Worm (Caenorhabditis elegans) whole organism, young adult: ENCODE measurements around the gene Y39E4A.1.

ENCODE experiments used
- F10E7.11 ChIP-seq: sonication (generic microtip); optimal IDR thresholded peaks from 2 replicates; lab custom pipeline; 2017; ENCODE audit warnings: mild to moderate bottlenecking, missing genetic modification characterization, moderate library complexity, missing compliant biosample characterization
- F22D6.2 ChIP-seq: sonication (generic microtip); optimal IDR thresholded peaks from 2 replicates; lab custom pipeline; 2016; ENCODE audit warnings: mild to moderate bottlenecking, missing genetic modification characterization, missing compliant biosample characterization
- F37B4.10 ChIP-seq: fragments of 200-800 bp; sonication (Bioruptor generic); IDR thresholded peaks from 2 replicates; pipeline ENCODE4 v1.3.6; 2022; ENCODE audit warnings: missing genetic modification characterization, missing compliant biosample characterization
- F57A8.1 ChIP-seq: fragments of 200-800 bp; sonication (Bioruptor generic); optimal IDR thresholded peaks from 2 replicates; lab custom pipeline; 2018; ENCODE audit warnings: mild to moderate bottlenecking, missing genetic modification characterization, moderate library complexity, missing compliant biosample characterization
- ceh-91 ChIP-seq: fragments of 200-800 bp; sonication (Bioruptor generic); IDR thresholded peaks from 2 replicates; pipeline ENCODE4 v1.3.6; 2022; ENCODE audit warnings: missing genetic modification reagents, missing genetic modification characterization, missing compliant biosample characterization
- egl-18 ChIP-seq: fragments of 200-800 bp; sonication (Bioruptor generic); IDR thresholded peaks from 2 replicates; pipeline ENCODE4 v1.3.6; 2022; ENCODE audit warnings: missing genetic modification reagents, missing genetic modification characterization, missing compliant biosample characterization
- ekl-4 ChIP-seq: fragments of 200-800 bp; sonication (Bioruptor generic); IDR thresholded peaks from 2 replicates; pipeline ENCODE4 v1.3.6; 2022; ENCODE audit warnings: missing genetic modification reagents, missing genetic modification characterization, missing compliant biosample characterization
- mcd-1 ChIP-seq: fragments of 200-800 bp; sonication (Bioruptor generic); IDR thresholded peaks from 2 replicates; pipeline ENCODE4 v1.3.6; 2022; ENCODE audit warnings: missing genetic modification reagents, missing genetic modification characterization, missing compliant biosample characterization
- mxl-1 ChIP-seq: sonication (generic microtip); optimal IDR thresholded peaks from 2 replicates; lab custom pipeline; 2016; ENCODE audit warnings: missing genetic modification characterization, missing compliant biosample characterization
- nfyb-1 ChIP-seq: fragments of 200-800 bp; sonication (Bioruptor generic); IDR thresholded peaks from 2 replicates; pipeline ENCODE4 v1.3.6; 2022; ENCODE audit warnings: missing genetic modification reagents, missing genetic modification characterization, missing compliant biosample characterization
- nhr-179 ChIP-seq: sonication (generic microtip); optimal IDR thresholded peaks from 2 replicates; lab custom pipeline; 2016; ENCODE audit warnings: mild to moderate bottlenecking, missing genetic modification characterization, missing compliant biosample characterization
- nhr-90 ChIP-seq: sonication (generic microtip); optimal IDR thresholded peaks from 2 replicates; lab custom pipeline; 2016; ENCODE audit warnings: missing genotype, mild to moderate bottlenecking, missing genetic modification characterization, missing compliant biosample characterization
- repo-1 ChIP-seq: sonication (generic microtip); optimal IDR thresholded peaks from 2 replicates; lab custom pipeline; 2017; ENCODE audit warnings: mild to moderate bottlenecking, missing genetic modification characterization, missing compliant biosample characterization
- snpc-3.4 ChIP-seq: sonication (generic microtip); optimal IDR thresholded peaks from 2 replicates; lab custom pipeline; 2017; ENCODE audit warnings: missing genetic modification characterization, mild to moderate bottlenecking, missing compliant biosample characterization, antibody characterized with exemption, moderate library complexity, missing genotype, missing genetic modification reagents
- tbx-9 ChIP-seq: sonication (generic microtip); optimal IDR thresholded peaks from 2 replicates; lab custom pipeline; 2016; ENCODE audit warnings: borderline replicate concordance, missing genetic modification characterization, inconsistent platforms, missing compliant biosample characterization
- unc-130 ChIP-seq: sonication (generic microtip); optimal IDR thresholded peaks from 2 replicates; lab custom pipeline; 2016; ENCODE audit warnings: missing genetic modification reagents, missing genetic modification characterization, missing compliant biosample characterization
- zfh-2 ChIP-seq: fragments of 200-800 bp; sonication (Bioruptor generic); conservative IDR thresholded peaks from 2 replicates; pipeline ENCODE4 v1.3.6; 2022; ENCODE audit warnings: missing genetic modification reagents, missing genetic modification characterization, missing compliant biosample characterization
- ztf-25 ChIP-seq: fragments of 200-800 bp; sonication (Bioruptor generic); IDR thresholded peaks from 2 replicates; pipeline ENCODE4 v1.3.6; 2022; ENCODE audit warnings: missing genetic modification reagents, missing genetic modification characterization, missing compliant biosample characterization

The Y39E4A.1 gene

DNA sequence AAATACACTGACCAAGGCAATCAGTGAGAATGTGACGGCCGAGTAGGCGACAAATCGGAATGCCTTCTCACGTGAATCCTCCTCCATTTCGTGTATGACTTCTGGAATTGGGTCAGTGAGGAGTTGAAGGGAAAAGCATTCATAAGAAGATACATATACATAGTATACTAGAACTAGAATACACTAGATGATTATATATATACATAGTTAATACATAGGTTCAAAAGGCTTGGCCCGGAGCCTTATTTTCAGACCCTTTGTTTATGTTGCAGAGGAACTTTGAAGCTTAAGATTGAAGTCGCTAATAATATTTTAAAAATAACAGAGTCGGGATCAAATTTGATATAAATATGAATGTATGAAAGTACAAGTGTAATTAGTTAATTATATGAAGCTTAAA, 42.4 kb downstream of the Y39E4A.1 start, which contains the start of gene col-97:
col-97 (minus strand) TSS at position 101 of the 400 bp plus-strand sequence.
- no peak for TF ChIP-seq egl-18 (GFP tag; lab: Robert Waterston, UW)
- no peak for TF ChIP-seq ztf-25 (GFP tag; lab: Robert Waterston, UW)
- no peak for TF ChIP-seq nfyb-1 (GFP tag; lab: Robert Waterston, UW)
- TF ChIP-seq mcd-1 (GFP tag; lab: Robert Waterston, UW): no peak
- no peak for TF ChIP-seq F22D6.2 (tag; lab: Kevin White, UChicago)
- no peak for TF ChIP-seq ceh-91 (GFP tag; lab: Robert Waterston, UW)
- TF ChIP-seq snpc-3.4 (tag; lab: Kevin White, UChicago): no peak
- TF ChIP-seq F57A8.1 (GFP tag; lab: Kevin White, UChicago): no peak
- no peak for TF ChIP-seq repo-1 (tag; lab: Kevin White, UChicago)
- TF ChIP-seq tbx-9 (tag; lab: Kevin White, UChicago): no peak
- TF ChIP-seq nhr-90 (tag; lab: Kevin White, UChicago): no peak
- TF ChIP-seq, all 124 proteins: peak for 0

- TF ChIP-seq zfh-2 (peak; percentile 59), nhr-90 (tag; lab: Kevin White, UChicago) (no peak), F37B4.10 (0 out of 2 replicates have a peak, but pooled peaks have one; percentile 62), F10E7.11 (no peak), ekl-4 (no peak)
- TF ChIP-seq, all 124 proteins: peak for 2
Measured at ce11 chrIII:12998252-12998651, 47.0 kb downstream of the Y39E4A.1 start.

ce11 chrIII:13000457-13000856, 49.2 kb downstream of the Y39E4A.1 start, which contains the start of gene ZK1010.8:
ZK1010.8 (minus strand) TSS chrIII:13000670.
- TF ChIP-seq mxl-1: no peak
- TF ChIP-seq F10E7.11: no peak
- TF ChIP-seq unc-130 (GFP tag; lab: Kevin White, UChicago): no peak
- TF ChIP-seq nhr-179 (tag; lab: Kevin White, UChicago): no peak
